Worm (Caenorhabditis elegans) whole organism, young adult: ENCODE results near the gene knl-3.

Source experiments
- B0261.1 ChIP-seq: sonication (generic microtip); optimal IDR thresholded peaks from 2 replicates; lab custom pipeline; 2016; ENCODE audit warnings: mild to moderate bottlenecking, missing genetic modification characterization, moderate library complexity, missing compliant biosample characterization
- C17E4.6 ChIP-seq: fragments of 200-800 bp; sonication (Bioruptor generic); IDR thresholded peaks from 2 replicates; pipeline ENCODE4 v1.3.6; 2022; ENCODE audit warnings: missing genetic modification reagents, missing genetic modification characterization, missing compliant biosample characterization
- F10E7.11 ChIP-seq: sonication (generic microtip); optimal IDR thresholded peaks from 2 replicates; lab custom pipeline; 2017; ENCODE audit warnings: mild to moderate bottlenecking, missing genetic modification characterization, moderate library complexity, missing compliant biosample characterization
- F33H1.4 ChIP-seq: fragments of 200-800 bp; sonication (Bioruptor generic); IDR thresholded peaks from 2 replicates; pipeline ENCODE4 v1.3.6; 2022; ENCODE audit warnings: missing genetic modification reagents, missing genetic modification characterization, missing compliant biosample characterization
- F49E8.2 ChIP-seq: sonication (generic microtip); optimal IDR thresholded peaks from 3 replicates; lab custom pipeline; 2017; ENCODE audit warnings: missing genetic modification characterization, mild to moderate bottlenecking, missing compliant biosample characterization, antibody characterized with exemption, moderate library complexity; ENCODE audit not compliant: insufficient read depth
- K12H6.12 ChIP-seq: fragments of 200-800 bp; sonication (Bioruptor generic); optimal IDR thresholded peaks from 2 replicates; lab custom pipeline; 2018; ENCODE audit warnings: mild to moderate bottlenecking, missing genetic modification characterization, missing compliant biosample characterization
- T07F8.4 ChIP-seq: sonication (generic microtip); optimal IDR thresholded peaks from 2 replicates; lab custom pipeline; 2016; ENCODE audit warnings: mild to moderate bottlenecking, missing genetic modification characterization, moderate library complexity, missing compliant biosample characterization
- Y67H2A.10 ChIP-seq: fragments of 200-800 bp; sonication (Bioruptor generic); conservative IDR thresholded peaks from 2 replicates; pipeline ENCODE4 v1.3.6; 2022; ENCODE audit warnings: missing genetic modification reagents, missing genetic modification characterization, missing compliant biosample characterization
- Y79H2A.3 ChIP-seq: fragments of 200-800 bp; sonication (Bioruptor generic); conservative IDR thresholded peaks from 2 replicates; pipeline ENCODE4 v1.3.6; 2022; ENCODE audit warnings: missing genetic modification reagents, missing genetic modification characterization, missing compliant biosample characterization
- Y95B8A.8 ChIP-seq: fragments of 200-800 bp; sonication (Bioruptor generic); IDR thresholded peaks from 2 replicates; pipeline ENCODE4 v1.3.6; 2022; ENCODE audit warnings: missing genetic modification reagents, missing genetic modification characterization, missing compliant biosample characterization
- aptf-2 ChIP-seq: fragments of 200-800 bp; sonication (Bioruptor generic); conservative IDR thresholded peaks from 2 replicates; pipeline ENCODE4 v1.3.6; 2022; ENCODE audit warnings: missing genetic modification reagents, missing genetic modification characterization, missing compliant biosample characterization
- aptf-3 ChIP-seq: fragments of 200-800 bp; sonication (Bioruptor generic); IDR thresholded peaks from 2 replicates; pipeline ENCODE4 v1.3.6; 2022; ENCODE audit warnings: missing genetic modification characterization, missing compliant biosample characterization
- athp-1 ChIP-seq: sonication (generic microtip); optimal IDR thresholded peaks from 2 replicates; lab custom pipeline; 2017; ENCODE audit warnings: mild to moderate bottlenecking, missing genetic modification characterization, missing compliant biosample characterization
- bed-1 ChIP-seq: fragments of 200-800 bp; sonication (Bioruptor generic); IDR thresholded peaks from 2 replicates; pipeline ENCODE4 v1.3.6; 2022; ENCODE audit warnings: missing genetic modification reagents, missing genetic modification characterization, missing compliant biosample characterization
- ccch-3 ChIP-seq: fragments of 200-800 bp; sonication (Bioruptor generic); optimal IDR thresholded peaks from 2 replicates; lab custom pipeline; 2018; ENCODE audit warnings: mild to moderate bottlenecking, missing genetic modification characterization, missing compliant biosample characterization
- cebp-1 ChIP-seq, 2 experiments: fragments of 200-800 bp in 1 of 2; sonication (Bioruptor generic) in 1 of 2; sonication (generic microtip) in 1 of 2; IDR thresholded peaks in 1 of 2; optimal IDR thresholded peaks in 1 of 2; 2 replicates each; pipeline versions ENCODE4 v1.3.6 to Lab custom; 2017 to 2022; ENCODE audit warnings: missing compliant biosample characterization in 2 of 2, missing genetic modification characterization in 2 of 2, mild to moderate bottlenecking in 1 of 2, missing genetic modification reagents in 1 of 2, moderate library complexity in 1 of 2
- ceh-100 ChIP-seq: fragments of 200-800 bp; sonication (Bioruptor generic); IDR thresholded peaks from 2 replicates; pipeline ENCODE4 v1.3.6; 2022; ENCODE audit warnings: missing genetic modification reagents, missing genetic modification characterization, missing compliant biosample characterization
- ceh-40 ChIP-seq: fragments of 200-800 bp; sonication (Bioruptor generic); IDR thresholded peaks from 2 replicates; pipeline ENCODE4 v1.3.6; 2022; ENCODE audit warnings: missing genetic modification characterization, missing compliant biosample characterization
- ceh-58 ChIP-seq: fragments of 200-800 bp; sonication (Bioruptor generic); IDR thresholded peaks from 2 replicates; pipeline ENCODE4 v1.3.6; 2022; ENCODE audit warnings: missing genetic modification characterization, missing compliant biosample characterization
- ceh-91 ChIP-seq: fragments of 200-800 bp; sonication (Bioruptor generic); IDR thresholded peaks from 2 replicates; pipeline ENCODE4 v1.3.6; 2022; ENCODE audit warnings: missing genetic modification reagents, missing genetic modification characterization, missing compliant biosample characterization
- die-1 ChIP-seq: sonication (generic microtip); optimal IDR thresholded peaks from 2 replicates; lab custom pipeline; 2016; ENCODE audit warnings: missing genotype, mild to moderate bottlenecking, missing genetic modification characterization, missing compliant biosample characterization
- dpl-1 ChIP-seq: fragments of 150-350 bp; optimal IDR thresholded peaks from 2 replicates; lab custom pipeline; 2014; ENCODE audit warnings: missing biosample characterization, missing genetic modification reagents, missing genetic modification characterization
- efl-1 ChIP-seq: fragments of 150-350 bp; optimal IDR thresholded peaks from 2 replicates; lab custom pipeline; 2014; ENCODE audit warnings: missing biosample characterization, missing genetic modification reagents, missing genetic modification characterization
- egl-18 ChIP-seq: fragments of 200-800 bp; sonication (Bioruptor generic); IDR thresholded peaks from 2 replicates; pipeline ENCODE4 v1.3.6; 2022; ENCODE audit warnings: missing genetic modification reagents, missing genetic modification characterization, missing compliant biosample characterization
- him-1 ChIP-seq: sonication (generic microtip); optimal IDR thresholded peaks from 2 replicates; lab custom pipeline; 2016; ENCODE audit warnings: missing genotype, missing genetic modification reagents, missing genetic modification characterization, missing compliant biosample characterization
- hrde-1 ChIP-seq: sonication (generic microtip); optimal IDR thresholded peaks from 2 replicates; lab custom pipeline; 2016; ENCODE audit warnings: missing genetic modification characterization, mild to moderate bottlenecking, missing compliant biosample characterization, moderate library complexity, missing genotype, missing genetic modification reagents, borderline replicate concordance
- let-526 ChIP-seq: fragments of 200-800 bp; sonication (Bioruptor generic); IDR thresholded peaks from 2 replicates; pipeline ENCODE4 v1.3.6; 2022; ENCODE audit warnings: missing genetic modification reagents, missing genetic modification characterization, missing compliant biosample characterization
- lin-26 ChIP-seq: fragments of 200-800 bp; sonication (Bioruptor generic); IDR thresholded peaks from 2 replicates; pipeline ENCODE4 v1.3.6; 2022; ENCODE audit warnings: missing genetic modification reagents, missing genetic modification characterization, missing compliant biosample characterization
- lin-35 ChIP-seq, 3 experiments: fragments of 150-350 bp in 2 of 3; sonication (generic microtip) in 1 of 3; optimal IDR thresholded peaks; 2 replicates each; lab custom pipeline; 2014 to 2018; ENCODE audit warnings: missing biosample characterization in 3 of 3, missing genetic modification characterization in 3 of 3, missing genetic modification reagents in 3 of 3
- lir-1 ChIP-seq: fragments of 200-800 bp; sonication (Bioruptor generic); conservative IDR thresholded peaks from 2 replicates; pipeline ENCODE4 v1.3.6; 2022; ENCODE audit warnings: missing genetic modification reagents, missing genetic modification characterization, missing compliant biosample characterization
- lsl-1 ChIP-seq: fragments of 200-800 bp; sonication (Bioruptor generic); optimal IDR thresholded peaks from 2 replicates; lab custom pipeline; 2018; ENCODE audit warnings: mild to moderate bottlenecking, missing genetic modification characterization, moderate library complexity, missing compliant biosample characterization
- madf-10 ChIP-seq: sonication (generic microtip); optimal IDR thresholded peaks from 2 replicates; lab custom pipeline; 2016; ENCODE audit warnings: mild to moderate bottlenecking, missing genetic modification characterization, missing compliant biosample characterization
- madf-8 ChIP-seq: fragments of 200-800 bp; sonication (Bioruptor generic); conservative IDR thresholded peaks from 2 replicates; pipeline ENCODE4 v1.3.6; 2022; ENCODE audit warnings: missing genetic modification reagents, missing genetic modification characterization, missing compliant biosample characterization
- mcd-1 ChIP-seq: fragments of 200-800 bp; sonication (Bioruptor generic); IDR thresholded peaks from 2 replicates; pipeline ENCODE4 v1.3.6; 2022; ENCODE audit warnings: missing genetic modification reagents, missing genetic modification characterization, missing compliant biosample characterization
- mxl-1 ChIP-seq: sonication (generic microtip); optimal IDR thresholded peaks from 2 replicates; lab custom pipeline; 2016; ENCODE audit warnings: missing genetic modification characterization, missing compliant biosample characterization
- nfya-1 ChIP-seq: sonication (generic microtip); optimal IDR thresholded peaks from 2 replicates; lab custom pipeline; 2017; ENCODE audit warnings: antibody characterized with exemption, missing compliant biosample characterization, missing genetic modification characterization, borderline replicate concordance; ENCODE audit not compliant: insufficient read depth
- nhr-120 ChIP-seq: fragments of 200-800 bp; sonication (Bioruptor generic); IDR thresholded peaks from 2 replicates; pipeline ENCODE4 v1.3.6; 2022; ENCODE audit warnings: missing genetic modification characterization, missing compliant biosample characterization
- nhr-27 ChIP-seq: fragments of 200-800 bp; sonication (Bioruptor generic); optimal IDR thresholded peaks from 2 replicates; lab custom pipeline; 2018; ENCODE audit warnings: mild to moderate bottlenecking, missing genetic modification characterization, moderate library complexity, missing compliant biosample characterization
- repo-1 ChIP-seq: sonication (generic microtip); optimal IDR thresholded peaks from 2 replicates; lab custom pipeline; 2017; ENCODE audit warnings: mild to moderate bottlenecking, missing genetic modification characterization, missing compliant biosample characterization
- rpc-1 ChIP-seq, 2 experiments: fragments of 150-350 bp in 1 of 2; sonication (generic microtip) in 1 of 2; optimal IDR thresholded peaks; 2 replicates each; lab custom pipeline; 2014 to 2018; ENCODE audit warnings: missing biosample characterization in 1 of 2, missing genetic modification characterization in 1 of 2, missing genetic modification reagents in 1 of 2, missing genotype in 1 of 2
- sea-2 ChIP-seq: fragments of 200-800 bp; sonication (Bioruptor generic); IDR thresholded peaks from 2 replicates; pipeline ENCODE4 v1.3.6; 2022; ENCODE audit warnings: missing genetic modification characterization, missing compliant biosample characterization
- ztf-18 ChIP-seq: sonication (generic microtip); optimal IDR thresholded peaks from 2 replicates; lab custom pipeline; 2016; ENCODE audit warnings: missing genotype, mild to moderate bottlenecking, missing genetic modification characterization, missing compliant biosample characterization
- ztf-26 ChIP-seq: sonication (generic microtip); optimal IDR thresholded peaks from 2 replicates; lab custom pipeline; 2017; ENCODE audit warnings: missing genetic modification characterization, missing compliant biosample characterization
- ztf-6 ChIP-seq: fragments of 200-800 bp; sonication (Bioruptor generic); IDR thresholded peaks from 2 replicates; pipeline ENCODE4 v1.3.6; 2022; ENCODE audit warnings: missing genetic modification reagents, missing genetic modification characterization, missing compliant biosample characterization

Gene knl-3

ce11 chrV:1907350-1907749, 38.3 kb downstream of the knl-3 start, which contains the start of gene Y32G9A.5:
Gene Y32G9A.5, plus strand, starts transcription at chrV:1907650.
- TF ChIP-seq T07F8.4 (no peak), cebp-1 (GFP tag; IDR thresholded peaks at IDR 0.05; lab: Robert Waterston, UW) (no peak), cebp-1 (tag; optimal IDR thresholded peaks at IDR 0.05; lab: Kevin White, UChicago) (no peak), hrde-1 (tag; lab: Kevin White, UChicago) (no peak), nfya-1 (tag; lab: Kevin White, UChicago) (no peak), ceh-40 (GFP tag; lab: Robert Waterston, UW) (no peak), Y67H2A.10 (GFP tag; lab: Robert Waterston, UW) (no peak)

ce11 chrV:1908542-1908941, 39.5 kb downstream of the knl-3 start, which contains the start of gene srp-3:
Gene srp-3, plus strand, starts transcription at chrV:1908842.
- TF ChIP-seq aptf-2 (GFP tag; lab: Robert Waterston, UW) = no peak
- no peak for TF ChIP-seq F49E8.2 (tag; lab: Kevin White, UChicago)
- TF ChIP-seq madf-8 = no peak
- TF ChIP-seq ceh-58 (GFP tag; lab: Robert Waterston, UW) = no peak
- no peak for TF ChIP-seq lsl-1
- no peak for TF ChIP-seq rpc-1 (optimal IDR thresholded peaks at IDR 0.05; lab: Kevin White, UChicago)
- TF ChIP-seq rpc-1 (tag; optimal IDR thresholded peaks at IDR 0.05; lab: Kevin White, UChicago) = no peak

ce11 chrV:1911102-1911501, 42.1 kb downstream of the knl-3 start, which contains the start of gene Y32G9A.3:
Gene Y32G9A.3, plus strand, starts transcription at chrV:1911402.
- TF ChIP-seq K12H6.12 (tag; lab: Kevin White, UChicago) (no peak), B0261.1 (tag; lab: Kevin White, UChicago) (no peak), nhr-120 (GFP tag; lab: Robert Waterston, UW) (no peak), Y79H2A.3 (GFP tag; lab: Robert Waterston, UW) (no peak), lin-26 (GFP tag; lab: Robert Waterston, UW) (no peak), ccch-3 (GFP tag; lab: Kevin White, UChicago) (no peak), F10E7.11 (tag; lab: Kevin White, UChicago) (no peak), egl-18 (GFP tag; lab: Robert Waterston, UW) (no peak), die-1 (tag; lab: Kevin White, UChicago) (no peak), ztf-18 (no peak), ceh-100 (GFP tag; lab: Robert Waterston, UW) (no peak), nhr-27 (tag; lab: Kevin White, UChicago) (no peak), lir-1 (no peak)

ce11 chrV:1918030-1918559, 49.1 kb downstream of the knl-3 start, which contains the start of gene Y32G9A.2:
Gene Y32G9A.2, plus strand, starts transcription at chrV:1918509.
- no peak for TF ChIP-seq Y95B8A.8 (GFP tag; lab: Robert Waterston, UW)
- TF ChIP-seq sea-2 = no peak
- TF ChIP-seq madf-10 (tag; lab: Kevin White, UChicago) = no peak
- no peak for TF ChIP-seq C17E4.6
- TF ChIP-seq repo-1 (tag; lab: Kevin White, UChicago) = no peak
- no peak for TF ChIP-seq ztf-26
- peak; percentile 46; the same call in 1 of the 2 replicates for TF ChIP-seq ceh-91 (GFP tag; lab: Robert Waterston, UW)
- no peak for TF ChIP-seq let-526 (GFP tag; lab: Robert Waterston, UW)
- TF ChIP-seq efl-1 (GFP tag; lab: Kevin White, UChicago) = peak; percentile 32
- peak; percentile 76 for TF ChIP-seq F33H1.4 (GFP tag; lab: Robert Waterston, UW)
- TF ChIP-seq athp-1 (tag; lab: Kevin White, UChicago) = peak; percentile 99
- TF ChIP-seq dpl-1 (GFP tag; lab: Kevin White, UChicago) = no peak
- no peak for TF ChIP-seq mxl-1
- peak; percentile 23 for TF ChIP-seq ztf-18
- no peak for TF ChIP-seq bed-1 (GFP tag; lab: Robert Waterston, UW)
- no peak for TF ChIP-seq ztf-6 (GFP tag; lab: Robert Waterston, UW)
- no peak for TF ChIP-seq Y79H2A.3 (GFP tag; lab: Robert Waterston, UW)
- TF ChIP-seq mcd-1 (GFP tag; lab: Robert Waterston, UW) = peak; percentile 94
- no peak for TF ChIP-seq lin-35 (GFP tag; optimal IDR thresholded peaks at IDR 0.05; lab: Kevin White, UChicago)
- TF ChIP-seq aptf-3 (GFP tag; lab: Robert Waterston, UW) = no peak
- TF ChIP-seq him-1 (tag; lab: Kevin White, UChicago) = peak; percentile 50
